Worm (Caenorhabditis elegans): ENCODE measurements around the gene C07A12.2.

Gene C07A12.2

ce11 chrX:4532160-4532741 lies 12.4 kb upstream of the C07A12.2 start, which contains the start of gene nhr-35 (continued):
- TF ChIP-seq F37D6.2 (tag; optimal IDR thresholded peaks at IDR 0.05) = no peak
- peak; percentile 53 to 100 for TF ChIP-seq unc-62 (GFP tag; optimal IDR thresholded peaks at IDR 0.05 in 1 of 2)
- TF ChIP-seq unc-62 (tag; optimal IDR thresholded peaks at IDR 0.05) = no peak
- TF ChIP-seq egl-27 (tag; optimal IDR thresholded peaks at IDR 0.05) = no peak
- TF ChIP-seq nhr-77 (tag; optimal IDR thresholded peaks at IDR 0.05) = peak; percentile 80
- no peak for TF ChIP-seq ama-1 (optimal IDR thresholded peaks at IDR 0.05)
- no peak for TF ChIP-seq nhr-6 (tag; optimal IDR thresholded peaks at IDR 0.05)
- no peak for TF ChIP-seq F26F4.8 (GFP tag; conservative IDR thresholded peaks at IDR 0.05)
- peak; percentile 28 for TF ChIP-seq cey-2 (tag; optimal IDR thresholded peaks at IDR 0.05; ENCODE audit: borderline replicate concordance, insufficient read depth)
- 0 out of 2 replicates have a peak, but pooled peaks have one; percentile 18 for TF ChIP-seq egl-43 (GFP tag; IDR thresholded peaks at IDR 0.05)
- TF ChIP-seq nhr-48 (tag; optimal IDR thresholded peaks at IDR 0.05) = peak; percentile 93
- peak; percentile 36; the same call in 1 of the 2 replicates for TF ChIP-seq lin-38 (GFP tag; IDR thresholded peaks at IDR 0.05)
- TF ChIP-seq hlh-30 (tag; optimal IDR thresholded peaks at IDR 0.05; ENCODE audit: insufficient read depth) = peak; percentile 99
- TF ChIP-seq ZK337.2 (GFP tag; IDR thresholded peaks at IDR 0.05) = no peak
- no peak for TF ChIP-seq Y48G9A.11 (GFP tag; IDR thresholded peaks at IDR 0.05)
- peak; percentile 91 for TF ChIP-seq pqm-1 (tag; optimal IDR thresholded peaks at IDR 0.05)
- TF ChIP-seq zfp-3 (GFP tag; conservative IDR thresholded peaks at IDR 0.05) = no peak
- TF ChIP-seq dmd-6 (GFP tag; IDR thresholded peaks at IDR 0.05) = peak; percentile 100
- no peak for TF ChIP-seq ceh-28 (tag; optimal IDR thresholded peaks at IDR 0.05)
- no peak for TF ChIP-seq ceh-62 (tag; optimal IDR thresholded peaks at IDR 0.05)
- TF ChIP-seq php-3 (GFP tag; IDR thresholded peaks at IDR 0.05) = peak; percentile 84
- no peak for TF ChIP-seq unc-130 (GFP tag; optimal IDR thresholded peaks at IDR 0.05)
- peak; percentile 22 to 70 for TF ChIP-seq lsy-2 (tag; optimal IDR thresholded peaks at IDR 0.05)
- peak; percentile 71 for TF ChIP-seq T26A8.4 (GFP tag; IDR thresholded peaks at IDR 0.05)
- peak; percentile 38 for TF ChIP-seq mes-2 (tag; optimal IDR thresholded peaks at IDR 0.05; ENCODE audit: poor library complexity, severe bottlenecking)
- TF ChIP-seq F44E2.7 (GFP tag; IDR thresholded peaks at IDR 0.05) = no peak
- peak; percentile 29 for TF ChIP-seq jun-1 (tag; optimal IDR thresholded peaks at IDR 0.05)
- peak; percentile 93 for TF ChIP-seq tra-1 (GFP tag; IDR thresholded peaks at IDR 0.05)
- 0 out of 2 replicates have a peak, but pooled peaks have one; percentile 9 for TF ChIP-seq daf-19 (GFP tag; conservative IDR thresholded peaks at IDR 0.05)
- no peak for TF ChIP-seq fos-1 (tag; optimal IDR thresholded peaks at IDR 0.05)
- TF ChIP-seq lir-3 (tag; optimal IDR thresholded peaks at IDR 0.05) = no peak
- peak; percentile 61 for TF ChIP-seq pha-4 (GFP tag; IDR thresholded peaks at IDR 0.05)
- TF ChIP-seq pha-4 (tag; optimal IDR thresholded peaks at IDR 0.05) = no peak
- no peak for TF ChIP-seq lin-29 (GFP tag; IDR thresholded peaks at IDR 0.05)
- peak; percentile 73 for TF ChIP-seq mep-1 (tag; optimal IDR thresholded peaks at IDR 0.05)
- no peak for TF ChIP-seq spr-1 (tag; optimal IDR thresholded peaks at IDR 0.05)
- peak; percentile 22 to 73 for TF ChIP-seq daf-16 (GFP tag; optimal IDR thresholded peaks at IDR 0.05)
- peak; percentile 96 for TF ChIP-seq daf-16 (tag; optimal IDR thresholded peaks at IDR 0.05)
- TF ChIP-seq tag-97 (GFP tag; IDR thresholded peaks at IDR 0.05) = no peak
- no peak for TF ChIP-seq sdz-12 (GFP tag; optimal IDR thresholded peaks at IDR 0.05)
- no peak for TF ChIP-seq vab-7 (GFP tag; IDR thresholded peaks at IDR 0.05)
- peak; percentile 64 for TF ChIP-seq hmg-1.1 (GFP tag; IDR thresholded peaks at IDR 0.05)
- peak; percentile 98 for TF ChIP-seq hlh-11 (tag; optimal IDR thresholded peaks at IDR 0.05)
- TF ChIP-seq lim-7 (GFP tag; IDR thresholded peaks at IDR 0.05) = no peak
- TF ChIP-seq ceh-82 (tag; optimal IDR thresholded peaks at IDR 0.05) = no peak
- no peak for TF ChIP-seq nhr-25 (tag; optimal IDR thresholded peaks at IDR 0.05; ENCODE audit: borderline replicate concordance, insufficient read depth)
- no peak for TF ChIP-seq ctbp-1 (GFP tag; IDR thresholded peaks at IDR 0.05)
- TF ChIP-seq lin-13 (GFP tag; optimal IDR thresholded peaks at IDR 0.05) = peak; percentile 75
- TF ChIP-seq zip-2 (tag; optimal IDR thresholded peaks at IDR 0.05) = no peak
- TF ChIP-seq mxl-2 (GFP tag; conservative IDR thresholded peaks at IDR 0.05) = peak; percentile 90
- no peak for TF ChIP-seq attf-4 (tag; optimal IDR thresholded peaks at IDR 0.05)
